Fruit fly (Drosophila melanogaster) whole organism, adult: ENCODE measurements around the gene sdt.

Experiments
- CG11617 ChIP-seq: fragments of 200-800 bp; sonication (Bioruptor generic); optimal IDR thresholded peaks from 2 replicates; lab custom pipeline; 2017; ENCODE audit warnings: mild to moderate bottlenecking, missing biosample characterization, missing genetic modification reagents, missing genetic modification characterization
- CG12768 ChIP-seq: fragments of 200-800 bp; sonication (Bioruptor generic); optimal IDR thresholded peaks from 2 replicates; lab custom pipeline; 2017; ENCODE audit warnings: missing biosample characterization, missing genetic modification characterization, mild to moderate bottlenecking, moderate library complexity, missing genetic modification reagents
- CG14711 ChIP-seq: fragments of 200-800 bp; sonication (Bioruptor generic); optimal IDR thresholded peaks from 2 replicates; lab custom pipeline; 2018; ENCODE audit warnings: missing biosample characterization, mild to moderate bottlenecking, missing genetic modification characterization, moderate library complexity
- CG1620 ChIP-seq: fragments of 200-800 bp; sonication (Bioruptor generic); optimal IDR thresholded peaks from 2 replicates; lab custom pipeline; 2016; ENCODE audit warnings: missing biosample characterization, missing genetic modification characterization
- CG33017 ChIP-seq: fragments of 200-800 bp; sonication (Bioruptor generic); optimal IDR thresholded peaks from 2 replicates; lab custom pipeline; 2018; ENCODE audit warnings: missing biosample characterization, mild to moderate bottlenecking, missing genetic modification characterization, moderate library complexity
- CG5204 ChIP-seq: fragments of 200-800 bp; sonication (Bioruptor generic); optimal IDR thresholded peaks from 2 replicates; lab custom pipeline; 2016; ENCODE audit warnings: missing biosample characterization, missing genetic modification characterization
- CG7045 ChIP-seq: fragments of 200-800 bp; sonication (Bioruptor generic); optimal IDR thresholded peaks from 2 replicates; lab custom pipeline; 2017; ENCODE audit warnings: missing biosample characterization, mild to moderate bottlenecking, missing genetic modification characterization
- CG7101 ChIP-seq: fragments of 200-800 bp; sonication (Bioruptor generic); optimal IDR thresholded peaks from 2 replicates; lab custom pipeline; 2018; ENCODE audit warnings: missing biosample characterization, mild to moderate bottlenecking, missing genetic modification characterization, moderate library complexity
- Clk ChIP-seq: fragments of 200-800 bp; sonication (Bioruptor generic); optimal IDR thresholded peaks from 2 replicates; lab custom pipeline; 2017; ENCODE audit warnings: missing biosample characterization, missing genetic modification characterization
- Crg-1 ChIP-seq: fragments of 200-800 bp; sonication (Bioruptor generic); optimal IDR thresholded peaks from 2 replicates; lab custom pipeline; 2016; ENCODE audit warnings: missing biosample characterization, missing genetic modification characterization
- Hr96 ChIP-seq: fragments of 200-800 bp; sonication (Bioruptor generic); optimal IDR thresholded peaks from 2 replicates; lab custom pipeline; 2016; ENCODE audit warnings: missing biosample characterization, missing genetic modification characterization
- Mnt ChIP-seq: fragments of 200-800 bp; sonication (Bioruptor generic); optimal IDR thresholded peaks from 2 replicates; lab custom pipeline; 2016; ENCODE audit warnings: missing biosample characterization, mild to moderate bottlenecking, missing genetic modification characterization
- bab1 ChIP-seq: fragments of 200-800 bp; sonication (Bioruptor generic); optimal IDR thresholded peaks from 3 replicates; lab custom pipeline; 2019; ENCODE audit warnings: missing biosample characterization, mild to moderate bottlenecking, missing genetic modification characterization, moderate library complexity
- cic ChIP-seq: fragments of 200-800 bp; sonication (Bioruptor generic); optimal IDR thresholded peaks from 2 replicates; lab custom pipeline; 2017; ENCODE audit warnings: missing biosample characterization, mild to moderate bottlenecking, missing genetic modification characterization, moderate library complexity
- cnc ChIP-seq, 2 experiments: fragments of >200 bp; optimal IDR thresholded peaks; 2 replicates each; lab custom pipeline; 2017
- kay ChIP-seq: fragments of 200-800 bp; sonication (Bioruptor generic); peaks from one replicate; lab custom pipeline; 2016; ENCODE audit warnings: missing biosample characterization, missing genetic modification characterization, borderline replicate concordance
- ovo ChIP-seq: fragments of 200-800 bp; sonication (Bioruptor generic); optimal IDR thresholded peaks from 2 replicates; lab custom pipeline; 2016; ENCODE audit warnings: missing biosample characterization, missing genetic modification characterization
- pad ChIP-seq: fragments of 200-800 bp; sonication (Bioruptor generic); optimal IDR thresholded peaks from 3 replicates; lab custom pipeline; 2017; ENCODE audit warnings: missing biosample characterization, missing genetic modification characterization, mild to moderate bottlenecking, moderate library complexity, missing genetic modification reagents
- tj ChIP-seq: fragments of 200-800 bp; sonication (Bioruptor generic); optimal IDR thresholded peaks from 3 replicates; lab custom pipeline; 2017; ENCODE audit warnings: missing biosample characterization, mild to moderate bottlenecking, missing genetic modification characterization, moderate library complexity
- toe ChIP-seq: fragments of 200-800 bp; sonication (Bioruptor generic); optimal IDR thresholded peaks from 2 replicates; lab custom pipeline; 2016; ENCODE audit warnings: missing biosample characterization, missing genetic modification characterization

sdt gene

dm6 chrX:8252284-8252886 is 74.0 kb downstream of the sdt start, which contains the start of gene CG1632:
TSS of gene CG1632 (plus strand) at chrX:8252670.
- TF ChIP-seq bab1 (GFP tag; lab: Kevin White, UChicago) (no peak), ovo (GFP tag; lab: Kevin White, UChicago) (no peak), cic (GFP tag; lab: Kevin White, UChicago) (no peak), Mnt (GFP tag; lab: Kevin White, UChicago) (no peak), CG11617 (GFP tag; lab: Kevin White, UChicago) (no peak), CG14711 (tag; lab: Kevin White, UChicago) (no peak), kay (GFP tag; lab: Kevin White, UChicago) (no peak), cnc (optimal IDR thresholded peaks at IDR 0.05; lab: Kevin White, UChicago) (no peak), Clk (no peak), CG7101 (no peak), pad (GFP tag; lab: Kevin White, UChicago) (no peak)

dm6 chrX:8254739-8255326 is 76.5 kb downstream of the sdt start:
- TF ChIP-seq CG11617 (GFP tag; lab: Kevin White, UChicago) (no peak), CG33017 (no peak), CG14711 (tag; lab: Kevin White, UChicago) (no peak), Hr96 (GFP tag; lab: Kevin White, UChicago) (no peak)

- peak; percentile 67 for TF ChIP-seq bab1 (GFP tag; lab: Kevin White, UChicago)
- no peak for TF ChIP-seq CG14711 (tag; lab: Kevin White, UChicago)
- TF ChIP-seq tj (GFP tag; lab: Kevin White, UChicago): peak; percentile 66
- no peak for TF ChIP-seq pad (GFP tag; lab: Kevin White, UChicago)
- no peak for TF ChIP-seq Hr96 (GFP tag; lab: Kevin White, UChicago)
- no peak for TF ChIP-seq Crg-1 (GFP tag; lab: Kevin White, UChicago)
- no peak for TF ChIP-seq cic (GFP tag; lab: Kevin White, UChicago)
- TF ChIP-seq Mnt (GFP tag; lab: Kevin White, UChicago): no peak
- no peak for TF ChIP-seq kay (GFP tag; lab: Kevin White, UChicago)
Observed at dm6 chrX:8258281-8258802, 80.0 kb downstream of the sdt start.

dm6 chrX:8259881-8260280 is 81.5 kb downstream of the sdt start:
- TF ChIP-seq bab1 (GFP tag; lab: Kevin White, UChicago): peak; percentile 70
- no peak for TF ChIP-seq cnc (optimal IDR thresholded peaks at IDR 0.05; lab: Kevin White, UChicago)
- TF ChIP-seq CG1620 (GFP tag; lab: Kevin White, UChicago): peak; percentile 27

- TF ChIP-seq CG11617 (GFP tag; lab: Kevin White, UChicago): no peak
- TF ChIP-seq bab1 (GFP tag; lab: Kevin White, UChicago): peak; percentile 46
- no peak for TF ChIP-seq cic (GFP tag; lab: Kevin White, UChicago)
- no peak for TF ChIP-seq Crg-1 (GFP tag; lab: Kevin White, UChicago)
- no peak for TF ChIP-seq CG14711 (tag; lab: Kevin White, UChicago)
- no peak for TF ChIP-seq CG7045
- no peak for TF ChIP-seq CG12768 (GFP tag; lab: Kevin White, UChicago)
Observed at dm6 chrX:8263236-8263635, 84.9 kb downstream of the sdt start.

- peak; percentile 28 for TF ChIP-seq bab1 (GFP tag; lab: Kevin White, UChicago)
- no peak for TF ChIP-seq CG12768 (GFP tag; lab: Kevin White, UChicago)
- no peak for TF ChIP-seq ovo (GFP tag; lab: Kevin White, UChicago)
- TF ChIP-seq CG14711 (tag; lab: Kevin White, UChicago): no peak
Observed at dm6 chrX:8265261-8265660, 86.9 kb downstream of the sdt start.

- TF ChIP-seq Hr96 (GFP tag; lab: Kevin White, UChicago) (no peak), CG33017 (peak; percentile 64), Mnt (GFP tag; lab: Kevin White, UChicago) (peak; percentile 36), tj (GFP tag; lab: Kevin White, UChicago) (peak; percentile 48), cnc (optimal IDR thresholded peaks at IDR 0.05; lab: Kevin White, UChicago) (no peak), CG11617 (GFP tag; lab: Kevin White, UChicago) (peak; percentile 82), CG5204 (GFP tag; lab: Kevin White, UChicago) (no peak), toe (GFP tag; lab: Kevin White, UChicago) (no peak), CG14711 (tag; lab: Kevin White, UChicago) (peak; percentile 75), bab1 (GFP tag; lab: Kevin White, UChicago) (peak; percentile 95), pad (GFP tag; lab: Kevin White, UChicago) (peak; percentile 41), CG1620 (GFP tag; lab: Kevin White, UChicago) (no peak), Crg-1 (GFP tag; lab: Kevin White, UChicago) (no peak), cic (GFP tag; lab: Kevin White, UChicago) (peak; percentile 28), Clk (no peak), kay (GFP tag; lab: Kevin White, UChicago) (no peak), CG7045 (peak; percentile 54), CG12768 (GFP tag; lab: Kevin White, UChicago) (no peak), CG7101 (peak; percentile 87), ovo (GFP tag; lab: Kevin White, UChicago) (peak; percentile 81)
Observed at dm6 chrX:8271363-8272061, 93.2 kb downstream of the sdt start, which contains the start of gene Corp. TSS of gene Corp (minus strand) at chrX:8271409.
